Worm (Caenorhabditis elegans) whole organism, L3 larva: ENCODE data around the gene snb-6.

Source experiments
- ZK546.5 ChIP-seq: sonication (generic microtip); optimal IDR thresholded peaks from 2 replicates; lab custom pipeline; 2017; ENCODE audit warnings: missing biosample characterization, missing genetic modification characterization
- aly-2 ChIP-seq: fragments of 150-350 bp; optimal IDR thresholded peaks from 2 replicates; lab custom pipeline; 2014; ENCODE audit warnings: missing biosample characterization, missing genetic modification characterization
- ama-1 ChIP-seq: fragments of 150-350 bp; optimal IDR thresholded peaks from 2 replicates; lab custom pipeline; 2018
- ceh-16 ChIP-seq: sonication (generic microtip); optimal IDR thresholded peaks from 2 replicates; lab custom pipeline; 2017; ENCODE audit warnings: missing biosample characterization, missing genetic modification characterization
- ceh-28 ChIP-seq: fragments of 150-350 bp; optimal IDR thresholded peaks from 2 replicates; lab custom pipeline; 2014; ENCODE audit warnings: missing biosample characterization, missing genetic modification reagents, missing genetic modification characterization
- ceh-82 ChIP-seq: fragments of 150-350 bp; optimal IDR thresholded peaks from 2 replicates; lab custom pipeline; 2014; ENCODE audit warnings: missing biosample characterization, missing genetic modification characterization
- egl-5 ChIP-seq: fragments of 150-350 bp; optimal IDR thresholded peaks from 2 replicates; lab custom pipeline; 2017; ENCODE audit warnings: missing biosample characterization, missing genetic modification reagents, missing genetic modification characterization, inconsistent platforms
- elt-1 ChIP-seq: fragments of 150-350 bp; optimal IDR thresholded peaks from 2 replicates; lab custom pipeline; 2014; ENCODE audit warnings: missing biosample characterization, missing genetic modification characterization
- elt-2 ChIP-seq: sonication (generic microtip); optimal IDR thresholded peaks from 2 replicates; lab custom pipeline; 2016; ENCODE audit warnings: missing genetic modification reagents, mild to moderate bottlenecking, missing genetic modification characterization, missing compliant biosample characterization
- elt-3 ChIP-seq, 3 experiments: fragments of 150-350 bp in 1 of 3; sonication (generic microtip) in 2 of 3; optimal IDR thresholded peaks; 2 replicates in 2 of 3; 4 replicates in 1 of 3; lab custom pipeline; 2014 to 2017; ENCODE audit warnings: missing biosample characterization in 3 of 3, missing genetic modification characterization in 3 of 3
- eor-1 ChIP-seq, 2 experiments: fragments of 150-350 bp; optimal IDR thresholded peaks; 2 replicates each; lab custom pipeline; 2014 to 2018; ENCODE audit warnings: missing biosample characterization in 2 of 2, missing genetic modification characterization in 2 of 2
- fkh-10 ChIP-seq: sonication (generic microtip); optimal IDR thresholded peaks from 2 replicates; lab custom pipeline; 2017; ENCODE audit warnings: missing biosample characterization, missing genetic modification reagents, missing genetic modification characterization
- fos-1 ChIP-seq: fragments of 150-350 bp; optimal IDR thresholded peaks from 2 replicates; lab custom pipeline; 2014; ENCODE audit warnings: missing biosample characterization, missing genetic modification characterization
- jun-1 ChIP-seq: fragments of 150-350 bp; optimal IDR thresholded peaks from 2 replicates; lab custom pipeline; 2014; ENCODE audit warnings: missing biosample characterization, missing genetic modification reagents, missing genetic modification characterization
- lin-15B ChIP-seq: fragments of 150-350 bp; optimal IDR thresholded peaks from 2 replicates; lab custom pipeline; 2014; ENCODE audit warnings: missing biosample characterization, missing genetic modification characterization
- lin-39 ChIP-seq: fragments of 150-350 bp; optimal IDR thresholded peaks from 2 replicates; lab custom pipeline; 2018; ENCODE audit warnings: missing biosample characterization, missing genetic modification reagents, missing genetic modification characterization
- nfya-1 ChIP-seq: sonication (generic microtip); optimal IDR thresholded peaks from 2 replicates; lab custom pipeline; 2017; ENCODE audit warnings: missing genetic modification characterization, mild to moderate bottlenecking, missing compliant biosample characterization, antibody characterized with exemption, moderate library complexity; ENCODE audit not compliant: insufficient read depth
- nhr-11 ChIP-seq: fragments of 150-350 bp; optimal IDR thresholded peaks from 2 replicates; lab custom pipeline; 2014; ENCODE audit warnings: missing biosample characterization, missing genetic modification characterization
- nhr-12 ChIP-seq: fragments of 150-350 bp; optimal IDR thresholded peaks from 2 replicates; lab custom pipeline; 2014; ENCODE audit warnings: missing biosample characterization, missing genetic modification characterization
- nhr-23 ChIP-seq: fragments of 150-350 bp; optimal IDR thresholded peaks from 2 replicates; lab custom pipeline; 2014; ENCODE audit warnings: missing biosample characterization, missing genetic modification reagents, missing genetic modification characterization
- nhr-25 ChIP-seq: sonication (generic microtip); optimal IDR thresholded peaks from 2 replicates; lab custom pipeline; 2017; ENCODE audit warnings: missing biosample characterization, missing genetic modification characterization
- nhr-28 ChIP-seq: fragments of 150-350 bp; optimal IDR thresholded peaks from 2 replicates; lab custom pipeline; 2014; ENCODE audit warnings: missing biosample characterization, missing genetic modification characterization
- nhr-43 ChIP-seq: sonication (generic microtip); optimal IDR thresholded peaks from 2 replicates; lab custom pipeline; 2016; ENCODE audit warnings: mild to moderate bottlenecking, missing genetic modification characterization, missing compliant biosample characterization; ENCODE audit not compliant: poor library complexity, severe bottlenecking
- nhr-67 ChIP-seq: fragments of 150-350 bp; optimal IDR thresholded peaks from 2 replicates; lab custom pipeline; 2014; ENCODE audit warnings: missing biosample characterization, missing genetic modification characterization
- pha-4 ChIP-seq: fragments of 150-350 bp; optimal IDR thresholded peaks from 2 replicates; lab custom pipeline; 2014; ENCODE audit warnings: missing biosample characterization, missing genetic modification reagents, missing genetic modification characterization
- pqm-1 ChIP-seq: fragments of 150-350 bp; optimal IDR thresholded peaks from 2 replicates; lab custom pipeline; 2017; ENCODE audit warnings: missing biosample characterization, missing genetic modification characterization, inconsistent platforms
- skn-1 ChIP-seq: fragments of 150-350 bp; optimal IDR thresholded peaks from 2 replicates; lab custom pipeline; 2014; ENCODE audit warnings: missing biosample characterization, missing genetic modification characterization
- snpc-4 ChIP-seq: fragments of 150-350 bp; optimal IDR thresholded peaks from 2 replicates; lab custom pipeline; 2014; ENCODE audit warnings: missing biosample characterization, missing genetic modification characterization
- tbx-2 ChIP-seq: sonication (generic microtip); optimal IDR thresholded peaks from 2 replicates; lab custom pipeline; 2016; ENCODE audit warnings: mild to moderate bottlenecking, missing genetic modification characterization, missing compliant biosample characterization
- unc-62 ChIP-seq: fragments of 150-350 bp; sonication (generic microtip); optimal IDR thresholded peaks from 4 replicates; lab custom pipeline; 2014; ENCODE audit warnings: missing biosample characterization, missing genetic modification reagents, missing genetic modification characterization
- zag-1 ChIP-seq: fragments of 150-350 bp; optimal IDR thresholded peaks from 2 replicates; lab custom pipeline; 2014; ENCODE audit warnings: missing biosample characterization, missing genetic modification characterization
- ztf-4 ChIP-seq: fragments of 150-350 bp; optimal IDR thresholded peaks from 2 replicates; lab custom pipeline; 2014; ENCODE audit warnings: missing biosample characterization, missing genetic modification characterization

The snb-6 gene

DNA sequence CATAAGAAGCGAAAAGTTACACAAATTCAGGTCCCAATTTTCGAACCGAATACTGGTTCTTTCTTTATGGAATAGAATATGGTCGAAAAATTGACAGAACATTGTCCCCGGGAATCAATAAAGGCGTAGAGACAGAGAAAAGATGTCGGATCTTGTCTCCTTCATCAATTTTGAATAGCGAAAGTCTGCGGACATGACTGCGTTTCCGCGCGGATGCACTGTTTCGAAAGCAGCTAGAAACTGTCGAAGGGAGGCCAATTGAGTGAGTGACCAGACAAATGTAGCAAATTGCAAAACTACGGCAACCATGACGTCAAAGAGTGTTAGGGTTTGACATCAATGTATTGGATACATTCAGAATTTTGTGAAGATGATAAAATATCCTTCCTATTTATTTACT lies 3.0 kb downstream of the snb-6 start:
- TF ChIP-seq nhr-25 (tag; lab: Kevin White, UChicago) (peak; percentile 23), ceh-82 (tag; lab: Kevin White, UChicago) (no peak)

ce11 chrII:8854874-8855273 lies 4.6 kb downstream of the snb-6 start:
- no peak for TF ChIP-seq jun-1 (tag; lab: Kevin White, UChicago)
- TF ChIP-seq nhr-25 (tag; lab: Kevin White, UChicago), result peak; percentile 24

DNA sequence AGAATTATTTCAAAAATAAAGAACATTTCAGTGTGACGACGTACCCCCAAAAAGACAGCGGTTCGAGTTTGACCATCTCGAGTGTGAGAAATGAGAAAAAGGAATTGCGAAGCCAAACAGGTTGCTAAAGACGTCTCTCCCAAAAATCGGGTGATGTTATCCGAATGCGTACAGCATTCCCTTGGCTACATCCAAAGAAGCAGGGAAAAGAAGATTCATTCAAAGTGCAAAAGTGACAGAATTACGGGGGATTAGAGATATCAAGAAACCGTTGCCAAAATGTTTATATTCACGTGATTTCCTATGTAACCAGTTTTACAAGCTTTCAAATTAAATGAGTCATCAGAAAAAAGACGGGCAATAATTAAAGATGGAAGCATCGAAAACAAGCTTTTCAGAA lies 5.5 kb downstream of the snb-6 start:
- TF ChIP-seq ceh-28 (tag; lab: Kevin White, UChicago) (no peak), nhr-43 (tag; lab: Kevin White, UChicago) (peak; percentile 73), elt-3 (tag; optimal IDR thresholded peaks at IDR 0.05; lab: Kevin White, UChicago) (peak in 1 of 3 experiments; percentile 69), nhr-23 (tag; lab: Kevin White, UChicago) (peak; percentile 60), nhr-25 (tag; lab: Kevin White, UChicago) (peak; percentile 68), ztf-4 (tag; lab: Kevin White, UChicago) (no peak), nhr-11 (tag; lab: Kevin White, UChicago) (no peak), unc-62 (GFP tag; lab: Kevin White, UChicago) (peak; percentile 15)

ce11 chrII:8853238-8853637 lies 6.3 kb downstream of the snb-6 start:
- TF ChIP-seq pha-4 (tag; lab: Kevin White, UChicago) (no peak), elt-1 (peak; percentile 76)

ce11 chrII:8851996-8852587 lies 7.4 kb downstream of the snb-6 start, which contains the start of gene oac-46:
Gene oac-46, minus strand, starts transcription at chrII:8852096.
- TF ChIP-seq ceh-28 (tag; lab: Kevin White, UChicago), result no peak
- TF ChIP-seq nhr-43 (tag; lab: Kevin White, UChicago), result peak; percentile 39
- no peak for TF ChIP-seq zag-1 (tag; lab: Kevin White, UChicago)
- no peak for TF ChIP-seq lin-15B (tag; lab: Kevin White, UChicago)
- no peak for TF ChIP-seq fkh-10 (GFP tag; lab: Kevin White, UChicago)
- TF ChIP-seq elt-3 (tag; optimal IDR thresholded peaks at IDR 0.05; lab: Kevin White, UChicago), result no peak
- TF ChIP-seq ama-1 (lab: Kevin White, UChicago), result peak; percentile 14
- no peak for TF ChIP-seq skn-1 (tag; lab: Kevin White, UChicago)
- TF ChIP-seq nhr-23 (tag; lab: Kevin White, UChicago), result peak; percentile 56
- peak; percentile 78 for TF ChIP-seq nhr-25 (tag; lab: Kevin White, UChicago)
- no peak for TF ChIP-seq nhr-67 (tag; lab: Kevin White, UChicago)
- TF ChIP-seq pqm-1 (tag; lab: Kevin White, UChicago), result no peak
- TF ChIP-seq, all 47 proteins: peak for 4

DNA sequence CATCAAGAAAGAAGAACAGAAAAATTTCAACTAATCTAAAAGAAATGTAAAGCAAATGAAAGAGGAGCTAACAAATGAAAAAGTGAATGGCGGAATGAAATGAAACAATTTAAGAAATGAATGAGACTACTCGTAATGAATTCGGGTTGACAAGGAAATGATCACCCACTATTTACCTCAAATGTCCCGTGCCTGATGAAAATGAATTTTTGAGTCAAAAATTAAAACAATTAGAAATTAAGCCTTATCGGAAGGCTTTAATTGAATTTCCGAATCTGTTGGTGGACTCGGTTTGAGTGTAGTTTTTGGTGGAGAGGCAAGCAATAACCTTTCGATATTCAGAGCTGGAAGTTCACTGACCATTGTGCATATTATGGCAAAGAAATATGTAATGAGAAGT lies 10.5 kb downstream of the snb-6 start:
- TF ChIP-seq fkh-10 (GFP tag; lab: Kevin White, UChicago) (no peak), ceh-16 (tag; lab: Kevin White, UChicago) (no peak), ZK546.5 (tag; lab: Kevin White, UChicago) (no peak), ama-1 (lab: Kevin White, UChicago) (no peak), aly-2 (tag; lab: Kevin White, UChicago) (no peak), snpc-4 (no peak), nhr-11 (tag; lab: Kevin White, UChicago) (no peak), unc-62 (GFP tag; lab: Kevin White, UChicago) (no peak), egl-5 (no peak), fos-1 (tag; lab: Kevin White, UChicago) (no peak), elt-2 (tag; lab: Kevin White, UChicago) (no peak), lin-39 (no peak), nfya-1 (tag; lab: Kevin White, UChicago) (no peak), tbx-2 (tag; lab: Kevin White, UChicago) (no peak), elt-3 (tag; optimal IDR thresholded peaks at IDR 0.05; lab: Kevin White, UChicago) (no peak), elt-1 (no peak), nhr-28 (tag; lab: Kevin White, UChicago) (no peak), nhr-12 (tag; lab: Kevin White, UChicago) (no peak), eor-1 (tag; optimal IDR thresholded peaks at IDR 0.05; lab: Kevin White, UChicago) (no peak)
